Fruit fly (Drosophila melanogaster) whole organism, embryonic: ENCODE results near the gene Tom70.
A peak's percentile ranks its signal among the peaks of the same experiment; 100 is the strongest.

Experiments used
- Atf6 ChIP-seq: fragments of 200-800 bp; sonication (Bioruptor generic); IDR thresholded peaks from 2 replicates; pipeline ENCODE4 v1.3.6; 2022; ENCODE audit warnings: missing biosample characterization, missing genetic modification characterization
- CG10267 ChIP-seq: fragments of 200-800 bp; sonication (Bioruptor generic); optimal IDR thresholded peaks from 2 replicates; lab custom pipeline; 2018; ENCODE audit warnings: missing biosample characterization, mild to moderate bottlenecking, missing genetic modification characterization, moderate library complexity
- CG10654 ChIP-seq: fragments of 200-800 bp; sonication (Bioruptor generic); optimal IDR thresholded peaks from 2 replicates; lab custom pipeline; 2016; ENCODE audit warnings: missing biosample characterization, missing genetic modification characterization
- CG11456 ChIP-seq: fragments of 200-800 bp; sonication (Bioruptor generic); IDR thresholded peaks from 3 replicates; pipeline ENCODE4 v1.3.6; 2022; ENCODE audit warnings: missing biosample characterization, missing genetic modification characterization
- CG12744 ChIP-seq: fragments of 200-800 bp; sonication (Bioruptor generic); optimal IDR thresholded peaks from 2 replicates; lab custom pipeline; 2016; ENCODE audit warnings: missing biosample characterization, missing genetic modification characterization
- CG13624 ChIP-seq: fragments of 200-800 bp; sonication (Bioruptor generic); optimal IDR thresholded peaks from 2 replicates; lab custom pipeline; 2016; ENCODE audit warnings: missing biosample characterization, missing genetic modification characterization
- CG14667 ChIP-seq: fragments of 200-800 bp; sonication (Bioruptor generic); IDR thresholded peaks from 2 replicates; pipeline ENCODE4 v1.3.6; 2022; ENCODE audit warnings: missing biosample characterization, missing genetic modification characterization
- CG17361 ChIP-seq: fragments of 200-800 bp; sonication (Bioruptor generic); IDR thresholded peaks from 3 replicates; pipeline ENCODE4 v1.3.6; 2022; ENCODE audit warnings: missing biosample characterization, missing genetic modification characterization
- CG17829 ChIP-seq: fragments of 200-800 bp; optimal IDR thresholded peaks from 2 replicates; lab custom pipeline; 2019; ENCODE audit warnings: missing biosample characterization, mild to moderate bottlenecking, missing genetic modification characterization, moderate library complexity
- CG18262 ChIP-seq: fragments of 200-800 bp; optimal IDR thresholded peaks from 3 replicates; lab custom pipeline; 2019; ENCODE audit warnings: missing biosample characterization, mild to moderate bottlenecking, missing genetic modification characterization, moderate library complexity
- CG30020 ChIP-seq: fragments of 200-800 bp; optimal IDR thresholded peaks from 2 replicates; lab custom pipeline; 2019; ENCODE audit warnings: missing biosample characterization, mild to moderate bottlenecking, missing genetic modification characterization, moderate library complexity
- CG34224 ChIP-seq: fragments of 200-800 bp; sonication (Bioruptor generic); IDR thresholded peaks from 3 replicates; pipeline ENCODE4 v1.3.6; 2022; ENCODE audit warnings: missing biosample characterization, missing genetic modification characterization; ENCODE audit not compliant: partially characterized antibody
- CG4328 ChIP-seq: fragments of 200-800 bp; sonication (Bioruptor generic); optimal IDR thresholded peaks from 3 replicates; lab custom pipeline; 2017; ENCODE audit warnings: missing biosample characterization, missing genetic modification reagents, missing genetic modification characterization
- CG4854 ChIP-seq: fragments of 200-800 bp; sonication (Bioruptor generic); optimal IDR thresholded peaks from 2 replicates; lab custom pipeline; 2016; ENCODE audit warnings: missing biosample characterization, missing genetic modification characterization, inconsistent platforms
- CG6854 ChIP-seq: fragments of 200-800 bp; sonication (Bioruptor generic); optimal IDR thresholded peaks from 3 replicates; lab custom pipeline; 2017; ENCODE audit warnings: missing biosample characterization, mild to moderate bottlenecking, missing genetic modification characterization
- CG7839 ChIP-seq: fragments of 200-800 bp; sonication (Bioruptor generic); optimal IDR thresholded peaks from 3 replicates; lab custom pipeline; 2018; ENCODE audit warnings: missing biosample characterization, mild to moderate bottlenecking, missing genetic modification characterization, moderate library complexity
- CG7928 ChIP-seq: fragments of 200-800 bp; sonication (Bioruptor generic); optimal IDR thresholded peaks from 2 replicates; lab custom pipeline; 2017; ENCODE audit warnings: missing biosample characterization, mild to moderate bottlenecking, missing genetic modification characterization
- Chrac-16 ChIP-seq: fragments of 200-800 bp; sonication (Bioruptor generic); optimal IDR thresholded peaks from 3 replicates; lab custom pipeline; 2016; ENCODE audit warnings: missing biosample characterization, missing genetic modification characterization
- CoRest ChIP-seq: fragments of 200-800 bp; sonication (Bioruptor generic); optimal IDR thresholded peaks from 3 replicates; lab custom pipeline; 2018; ENCODE audit warnings: missing biosample characterization, mild to moderate bottlenecking, missing genetic modification characterization, moderate library complexity
- Dad ChIP-seq: fragments of 200-800 bp; sonication (Bioruptor generic); optimal IDR thresholded peaks from 3 replicates; lab custom pipeline; 2016; ENCODE audit warnings: missing biosample characterization, missing genetic modification characterization
- Dref ChIP-seq: fragments of 200-800 bp; sonication (Bioruptor generic); IDR thresholded peaks from 2 replicates; pipeline ENCODE4 v1.3.6; 2022; ENCODE audit warnings: missing biosample characterization, missing genetic modification characterization
- Gsc ChIP-seq: fragments of 200-800 bp; sonication (Bioruptor generic); IDR thresholded peaks from 2 replicates; pipeline ENCODE4 v1.3.6; 2022; ENCODE audit warnings: missing biosample characterization, missing genetic modification characterization
- HLH4C ChIP-seq: fragments of 200-800 bp; sonication (Bioruptor generic); IDR thresholded peaks from 3 replicates; pipeline ENCODE4 v1.3.6; 2022; ENCODE audit warnings: missing biosample characterization, missing genetic modification characterization; ENCODE audit not compliant: partially characterized antibody
- NK7.1 ChIP-seq: fragments of 200-800 bp; sonication (Bioruptor generic); optimal IDR thresholded peaks from 3 replicates; lab custom pipeline; 2016; ENCODE audit warnings: missing biosample characterization, missing genetic modification characterization
- Pdp1 ChIP-seq, 2 experiments: fragments of 200-800 bp; sonication (Bioruptor generic); optimal IDR thresholded peaks; 3 replicates each; lab custom pipeline; 2016; ENCODE audit warnings: missing biosample characterization in 2 of 2, missing genetic modification characterization in 2 of 2, mild to moderate bottlenecking in 1 of 2, moderate library complexity in 1 of 2
- Spps ChIP-seq: fragments of 200-800 bp; sonication (Bioruptor generic); optimal IDR thresholded peaks from 2 replicates; lab custom pipeline; 2018; ENCODE audit warnings: missing biosample characterization, mild to moderate bottlenecking, missing genetic modification characterization
- Xrp1 ChIP-seq: fragments of 200-800 bp; sonication (Bioruptor generic); IDR thresholded peaks from 2 replicates; pipeline ENCODE4 v1.3.6; 2022; ENCODE audit warnings: missing biosample characterization, missing genetic modification characterization
- YL-1 ChIP-seq: fragments of 200-800 bp; sonication (Bioruptor generic); optimal IDR thresholded peaks from 3 replicates; lab custom pipeline; 2017; ENCODE audit warnings: missing biosample characterization, mild to moderate bottlenecking, missing genetic modification characterization
- ab ChIP-seq: fragments of 200-800 bp; sonication (Bioruptor generic); optimal IDR thresholded peaks from 2 replicates; lab custom pipeline; 2016; ENCODE audit warnings: missing biosample characterization, missing genetic modification characterization
- bab2 ChIP-seq: fragments of 200-800 bp; sonication (Bioruptor generic); optimal IDR thresholded peaks from 2 replicates; lab custom pipeline; 2016; ENCODE audit warnings: missing biosample characterization, missing genetic modification characterization
- cad ChIP-seq: fragments of >200 bp; optimal IDR thresholded peaks from 2 replicates; lab custom pipeline; 2017; ENCODE audit warnings: missing biosample characterization, missing genetic modification characterization
- disco-r ChIP-seq: fragments of 200-800 bp; sonication (Bioruptor generic); optimal IDR thresholded peaks from 2 replicates; lab custom pipeline; 2016; ENCODE audit warnings: missing biosample characterization, missing genetic modification characterization
- emc ChIP-seq: fragments of 200-800 bp; sonication (Bioruptor generic); optimal IDR thresholded peaks from 2 replicates; lab custom pipeline; 2016; ENCODE audit warnings: missing biosample characterization, missing genetic modification characterization
- eve ChIP-seq, 2 experiments: fragments of >200 bp; optimal IDR thresholded peaks; 2 replicates each; lab custom pipeline; 2017; ENCODE audit warnings: missing biosample characterization in 2 of 2, missing genetic modification characterization in 2 of 2
- ftz-f1 ChIP-seq: fragments of 200-800 bp; sonication (Bioruptor generic); optimal IDR thresholded peaks from 2 replicates; lab custom pipeline; 2016; ENCODE audit warnings: missing biosample characterization, missing genetic modification characterization
- gce ChIP-seq: fragments of 200-800 bp; sonication (Bioruptor generic); IDR thresholded peaks from 3 replicates; pipeline ENCODE4 v1.3.6; 2022; ENCODE audit warnings: missing biosample characterization, missing genetic modification characterization
- ind ChIP-seq: fragments of 200-800 bp; sonication (Bioruptor generic); optimal IDR thresholded peaks from 3 replicates; lab custom pipeline; 2016; ENCODE audit warnings: missing biosample characterization, missing genetic modification characterization
- insv ChIP-seq, 2 experiments: fragments of 200-800 bp; sonication (Bioruptor generic); optimal IDR thresholded peaks; 3 replicates each; lab custom pipeline; 2016 to 2018; ENCODE audit warnings: missing biosample characterization in 2 of 2, missing genetic modification characterization in 2 of 2
- inv ChIP-seq: fragments of 200-800 bp; sonication (Bioruptor generic); IDR thresholded peaks from 2 replicates; pipeline ENCODE4 v1.3.6; 2022; ENCODE audit warnings: missing biosample characterization, missing genetic modification characterization; ENCODE audit not compliant: partially characterized antibody
- kay ChIP-seq: fragments of 200-800 bp; sonication (Bioruptor generic); optimal IDR thresholded peaks from 2 replicates; lab custom pipeline; 2016; ENCODE audit warnings: missing biosample characterization, missing genetic modification characterization
- ken ChIP-seq: fragments of 200-800 bp; sonication (Bioruptor generic); IDR thresholded peaks from 3 replicates; pipeline ENCODE4 v1.3.6; 2022; ENCODE audit warnings: missing biosample characterization, missing genetic modification characterization
- lab ChIP-seq: fragments of 200-800 bp; sonication (Bioruptor generic); optimal IDR thresholded peaks from 3 replicates; lab custom pipeline; 2017; ENCODE audit warnings: missing biosample characterization, missing genetic modification characterization, mild to moderate bottlenecking, moderate library complexity, missing genetic modification reagents
- lola ChIP-seq, 3 experiments: fragments of >200 bp in 2 of 3; fragments of 200-800 bp in 1 of 3; sonication (Bioruptor generic) in 1 of 3; optimal IDR thresholded peaks; 2 replicates each; lab custom pipeline; 2017 to 2019; ENCODE audit warnings: missing biosample characterization in 3 of 3, missing genetic modification characterization in 3 of 3, mild to moderate bottlenecking in 1 of 3, moderate library complexity in 1 of 3
- nerfin-1 ChIP-seq: fragments of 200-800 bp; sonication (Bioruptor generic); optimal IDR thresholded peaks from 3 replicates; lab custom pipeline; 2019; ENCODE audit warnings: missing biosample characterization, mild to moderate bottlenecking, missing genetic modification characterization, moderate library complexity
- pb ChIP-seq: fragments of 200-800 bp; sonication (Bioruptor generic); optimal IDR thresholded peaks from 3 replicates; lab custom pipeline; 2016; ENCODE audit warnings: missing biosample characterization, missing genetic modification characterization
- pros ChIP-seq: fragments of 200-800 bp; sonication (Bioruptor generic); optimal IDR thresholded peaks from 3 replicates; lab custom pipeline; 2019; ENCODE audit warnings: missing biosample characterization, mild to moderate bottlenecking, missing genetic modification characterization, moderate library complexity
- run ChIP-seq: fragments of 200-800 bp; sonication (Bioruptor generic); optimal IDR thresholded peaks from 3 replicates; lab custom pipeline; 2018; ENCODE audit warnings: missing biosample characterization, mild to moderate bottlenecking, missing genetic modification characterization
- salm ChIP-seq: fragments of 200-800 bp; sonication (Bioruptor generic); optimal IDR thresholded peaks from 2 replicates; lab custom pipeline; 2018; ENCODE audit warnings: missing biosample characterization, mild to moderate bottlenecking, missing genetic modification characterization
- sc ChIP-seq, 3 experiments: fragments of >200 bp in 2 of 3; fragments of 200-800 bp in 1 of 3; sonication (Bioruptor generic) in 1 of 3; optimal IDR thresholded peaks; 2 replicates in 2 of 3; 3 replicates in 1 of 3; lab custom pipeline; 2017; ENCODE audit warnings: mild to moderate bottlenecking in 1 of 3, missing biosample characterization in 1 of 3, missing genetic modification characterization in 1 of 3, missing genetic modification reagents in 1 of 3
- usp ChIP-seq: fragments of >200 bp; optimal IDR thresholded peaks from 2 replicates; lab custom pipeline; 2017; ENCODE audit warnings: missing biosample characterization, missing genetic modification characterization

The Tom70 gene

DNA sequence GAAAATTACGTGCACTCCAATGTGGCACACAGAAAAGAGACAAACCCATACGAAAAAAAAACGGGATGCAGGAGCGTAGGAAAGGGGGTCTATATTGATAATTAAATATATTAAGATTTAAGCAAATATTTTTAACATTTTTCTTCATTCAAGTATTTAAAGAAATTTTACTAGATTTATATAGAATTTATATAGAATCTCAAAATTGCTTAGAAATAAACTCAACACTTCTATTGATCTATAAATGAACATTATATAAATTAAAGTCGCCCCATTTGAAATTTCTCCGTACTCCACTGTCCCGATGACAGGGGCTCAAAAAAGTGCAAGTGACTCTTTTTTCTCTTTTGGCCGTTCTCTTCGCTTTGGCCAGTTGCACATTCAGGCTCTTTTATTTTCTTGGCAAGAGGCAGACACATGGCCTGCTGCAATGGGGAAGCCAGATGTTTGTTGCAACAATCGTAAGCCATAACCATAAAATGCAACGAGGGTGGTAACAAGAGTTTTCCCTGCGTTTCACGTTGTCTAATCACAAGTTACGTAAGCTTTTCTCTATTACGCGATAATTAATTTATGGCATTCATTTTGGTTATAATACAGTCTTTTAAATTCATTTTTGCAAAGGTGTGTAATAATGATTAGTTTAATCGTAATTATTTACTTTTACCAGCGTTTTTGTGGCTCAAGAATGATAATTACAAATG lies 27.5 kb upstream of the Tom70 start (continued):
- TF ChIP-seq cad (GFP tag; lab: Kevin White, UChicago), result peak; percentile 53
- TF ChIP-seq HLH4C, result no peak
- no peak for TF ChIP-seq lab (GFP tag; lab: Kevin White, UChicago)
- peak; percentile 12 for TF ChIP-seq Chrac-16 (GFP tag; lab: Kevin White, UChicago)
- peak; percentile 79 for TF ChIP-seq CG18262 (tag; lab: Kevin White, UChicago)
- TF ChIP-seq CG14667 (GFP tag; lab: Robert Waterston, UW), result no peak
- no peak for TF ChIP-seq CG13624 (GFP tag; lab: Kevin White, UChicago)
- no peak for TF ChIP-seq insv (GFP tag; optimal IDR thresholded peaks at IDR 0.05; lab: Kevin White, UChicago)
- peak; percentile 52 for TF ChIP-seq CG7839 (tag; lab: Kevin White, UChicago)
- TF ChIP-seq CG11456 (GFP tag; lab: Robert Waterston, UW), result no peak
- peak; percentile 63 for TF ChIP-seq CG17361 (GFP tag; lab: Robert Waterston, UW)
- no peak for TF ChIP-seq CG34224 (GFP tag; lab: Robert Waterston, UW)
- no peak for TF ChIP-seq CG12744
- TF ChIP-seq CG10654 (GFP tag; lab: Kevin White, UChicago), result no peak
- TF ChIP-seq pb (GFP tag; lab: Kevin White, UChicago), result no peak
- peak; percentile 4 for TF ChIP-seq salm
- TF ChIP-seq ftz-f1 (GFP tag; lab: Kevin White, UChicago), result no peak
- TF ChIP-seq CG10267 (tag; lab: Kevin White, UChicago), result peak; percentile 64
- TF ChIP-seq kay (GFP tag; lab: Kevin White, UChicago), result no peak
- TF ChIP-seq Spps (tag; lab: Kevin White, UChicago), result peak; percentile 46
- peak; percentile 47 for TF ChIP-seq nerfin-1 (tag; lab: Kevin White, UChicago)
- TF ChIP-seq lola (GFP tag; optimal IDR thresholded peaks at IDR 0.05; lab: Kevin White, UChicago), result peak in 1 of 3 experiments; percentile 74
- TF ChIP-seq Xrp1 (GFP tag; lab: Robert Waterston, UW), result peak; percentile 75
- TF ChIP-seq gce, result no peak
- no peak for TF ChIP-seq inv (GFP tag; lab: Robert Waterston, UW)
- TF ChIP-seq CG7928 (GFP tag; lab: Kevin White, UChicago), result no peak
- no peak for TF ChIP-seq run (tag; lab: Kevin White, UChicago)
- no peak for TF ChIP-seq CG4854 (GFP tag; lab: Kevin White, UChicago)
- TF ChIP-seq ab (GFP tag; lab: Kevin White, UChicago), result no peak
- no peak for TF ChIP-seq Dad (GFP tag; lab: Kevin White, UChicago)
- no peak for TF ChIP-seq YL-1
- TF ChIP-seq Dref (GFP tag; lab: Robert Waterston, UW), result no peak
- TF ChIP-seq bab2 (GFP tag; lab: Kevin White, UChicago), result no peak
- no peak for TF ChIP-seq disco-r (GFP tag; lab: Kevin White, UChicago)
- no peak for TF ChIP-seq ind
- TF ChIP-seq Gsc, result no peak
- TF ChIP-seq CoRest, result peak; percentile 48
- TF ChIP-seq usp (GFP tag; lab: Kevin White, UChicago), result no peak
- TF ChIP-seq emc (GFP tag; lab: Kevin White, UChicago), result no peak
- peak; percentile 13 for TF ChIP-seq CG30020 (tag; lab: Kevin White, UChicago)
- 0 out of 3 replicates have a peak, but pooled peaks have one; percentile 8 for TF ChIP-seq ken (GFP tag; lab: Robert Waterston, UW)
- no peak for TF ChIP-seq CG6854 (GFP tag; lab: Kevin White, UChicago)
- no peak for TF ChIP-seq CG4328 (GFP tag; lab: Kevin White, UChicago)
- TF ChIP-seq Atf6 (GFP tag; lab: Robert Waterston, UW), result no peak
- peak; percentile 71 for TF ChIP-seq CG17829 (tag; lab: Kevin White, UChicago)
- no peak for TF ChIP-seq eve (GFP tag; optimal IDR thresholded peaks at IDR 0.05; lab: Kevin White, UChicago)
- no peak for TF ChIP-seq NK7.1 (GFP tag; lab: Kevin White, UChicago)
- no peak for TF ChIP-seq pros (GFP tag; lab: Kevin White, UChicago)
- TF ChIP-seq Pdp1 (GFP tag; optimal IDR thresholded peaks at IDR 0.05; lab: Kevin White, UChicago), result peak in 1 of 2 experiments; percentile 72
- no peak for TF ChIP-seq sc (optimal IDR thresholded peaks at IDR 0.05; lab: Kevin White, UChicago)
- no peak for TF ChIP-seq sc (GFP tag; optimal IDR thresholded peaks at IDR 0.05; lab: Kevin White, UChicago)
